Worm (Caenorhabditis elegans): ENCODE measurements around the gene phy-4.

The phy-4 gene

ce11 chrV:19519511-19519934 lies 6.1 kb upstream of the phy-4 start:
- TF ChIP-seq nhr-232 (tag; optimal IDR thresholded peaks at IDR 0.05) (no peak), pat-9 (tag; optimal IDR thresholded peaks at IDR 0.05) (no peak)

ce11 chrV:19518468-19519168 lies 5.2 kb upstream of the phy-4 start:
- no peak for TF ChIP-seq Y22D7AL.16 (tag; optimal IDR thresholded peaks at IDR 0.05)
- TF ChIP-seq ceh-30 (tag; optimal IDR thresholded peaks at IDR 0.05), result no peak
- TF ChIP-seq fkh-10 (GFP tag; optimal IDR thresholded peaks at IDR 0.05), result no peak
- no peak for TF ChIP-seq dve-1 (tag; optimal IDR thresholded peaks at IDR 0.05)
- no peak for TF ChIP-seq dmd-4 (tag; optimal IDR thresholded peaks at IDR 0.05; ENCODE audit: borderline replicate concordance)
- TF ChIP-seq gmeb-2 (tag; optimal IDR thresholded peaks at IDR 0.05), result no peak
- TF ChIP-seq nfya-1 (tag; optimal IDR thresholded peaks at IDR 0.05), result no peak
- no peak for TF ChIP-seq sdc-2 (tag; optimal IDR thresholded peaks at IDR 0.05)
- no peak for TF ChIP-seq ceh-45 (GFP tag; IDR thresholded peaks at IDR 0.05)
- TF ChIP-seq pat-9 (tag; optimal IDR thresholded peaks at IDR 0.05), result no peak
- TF ChIP-seq hlh-6 (tag; optimal IDR thresholded peaks at IDR 0.05), result no peak
- no peak for TF ChIP-seq fkh-6 (tag; optimal IDR thresholded peaks at IDR 0.05)
- TF ChIP-seq hlh-13 (GFP tag; optimal IDR thresholded peaks at IDR 0.05), result no peak
- TF ChIP-seq nhr-11 (tag; optimal IDR thresholded peaks at IDR 0.05), result no peak
- no peak for TF ChIP-seq ceh-6 (GFP tag; optimal IDR thresholded peaks at IDR 0.05)
- no peak for TF ChIP-seq unc-3 (GFP tag; conservative IDR thresholded peaks at IDR 0.05)
- TF ChIP-seq unc-3 (tag; optimal IDR thresholded peaks at IDR 0.05), result no peak
- no peak for TF ChIP-seq madf-2 (tag; optimal IDR thresholded peaks at IDR 0.05)

- TF ChIP-seq T23F11.4 (GFP tag; optimal IDR thresholded peaks at IDR 0.05), result peak; percentile 36
- peak; percentile 61 for TF ChIP-seq dve-1 (tag; optimal IDR thresholded peaks at IDR 0.05)
Measured at ce11 chrV:19517611-19518360, 4.3 kb upstream of the phy-4 start.

- TF ChIP-seq sox-2 (GFP tag; IDR thresholded peaks at IDR 0.05) (no peak), tbx-2 (tag; optimal IDR thresholded peaks at IDR 0.05) (no peak), pag-3 (tag; optimal IDR thresholded peaks at IDR 0.05; ENCODE audit: borderline replicate concordance) (no peak), ceh-9 (tag; optimal IDR thresholded peaks at IDR 0.05) (no peak), pat-9 (tag; optimal IDR thresholded peaks at IDR 0.05) (no peak), pax-1 (tag; optimal IDR thresholded peaks at IDR 0.05) (no peak), dmd-4 (tag; optimal IDR thresholded peaks at IDR 0.05; ENCODE audit: borderline replicate concordance) (no peak), ceh-45 (GFP tag; IDR thresholded peaks at IDR 0.05) (no peak), Y22D7AL.16 (tag; optimal IDR thresholded peaks at IDR 0.05) (no peak), npax-4 (tag; optimal IDR thresholded peaks at IDR 0.05) (no peak)
Measured at ce11 chrV:19512260-19512947, 1.0 kb downstream of the phy-4 start, which contains the start of gene Y43F8B.19. Y43F8B.19 (minus strand) TSS chrV:19512310.

ce11 chrV:19510925-19511324 lies 2.5 kb downstream of the phy-4 start:
- no peak for TF ChIP-seq pha-4 (tag; optimal IDR thresholded peaks at IDR 0.05)

- peak; percentile 91 for TF ChIP-seq dve-1 (tag; optimal IDR thresholded peaks at IDR 0.05)
- no peak for TF ChIP-seq pax-1 (tag; optimal IDR thresholded peaks at IDR 0.05)
- no peak for TF ChIP-seq T23F11.4 (GFP tag; optimal IDR thresholded peaks at IDR 0.05)
Measured at ce11 chrV:19510352-19510751, 3.1 kb downstream of the phy-4 start.
